Worm (Caenorhabditis elegans) whole organism, late embryonic: ENCODE data around the gene F47B7.2.

Experiments
- ceh-24 ChIP-seq: sonication (generic microtip); optimal IDR thresholded peaks from 2 replicates; lab custom pipeline; 2016; ENCODE audit warnings: mild to moderate bottlenecking, missing genetic modification characterization, missing compliant biosample characterization
- hlh-8 ChIP-seq: sonication (generic microtip); optimal IDR thresholded peaks from 2 replicates; lab custom pipeline; 2016; ENCODE audit warnings: missing genotype, missing genetic modification characterization, missing compliant biosample characterization
- lin-11 ChIP-seq: fragments of 200-800 bp; sonication (Bioruptor generic); optimal IDR thresholded peaks from 2 replicates; lab custom pipeline; 2018; ENCODE audit warnings: mild to moderate bottlenecking, missing genetic modification characterization, missing compliant biosample characterization
- nhr-11 ChIP-seq: fragments of 150-350 bp; optimal IDR thresholded peaks from 2 replicates; lab custom pipeline; 2014; ENCODE audit warnings: missing biosample characterization, missing genetic modification characterization
- pag-3 ChIP-seq: sonication (generic microtip); optimal IDR thresholded peaks from 2 replicates; lab custom pipeline; 2016; ENCODE audit warnings: missing compliant biosample characterization, missing genetic modification characterization, borderline replicate concordance
- pax-1 ChIP-seq: fragments of 150-350 bp; optimal IDR thresholded peaks from 2 replicates; lab custom pipeline; 2014; ENCODE audit warnings: missing biosample characterization, missing genetic modification characterization
- pros-1 ChIP-seq: fragments of 150-350 bp; optimal IDR thresholded peaks from 2 replicates; lab custom pipeline; 2014; ENCODE audit warnings: missing biosample characterization, missing genetic modification reagents, missing genetic modification characterization

ce11 chrX:3787431-3788076, 15.0 kb downstream of the F47B7.2 start, which contains the start of gene pmpl-1:
- TF ChIP-seq lin-11 (no peak), ceh-24 (tag; lab: Kevin White, UChicago) (no peak), pax-1 (no peak), pag-3 (tag; lab: Kevin White, UChicago) (no peak), hlh-8 (tag; lab: Kevin White, UChicago) (no peak), pros-1 (tag; lab: Kevin White, UChicago) (no peak), nhr-11 (tag; lab: Kevin White, UChicago) (no peak)
